Comparison of ENCODE assay signal across 6 worm cellular contexts in the genomic region with DNA sequence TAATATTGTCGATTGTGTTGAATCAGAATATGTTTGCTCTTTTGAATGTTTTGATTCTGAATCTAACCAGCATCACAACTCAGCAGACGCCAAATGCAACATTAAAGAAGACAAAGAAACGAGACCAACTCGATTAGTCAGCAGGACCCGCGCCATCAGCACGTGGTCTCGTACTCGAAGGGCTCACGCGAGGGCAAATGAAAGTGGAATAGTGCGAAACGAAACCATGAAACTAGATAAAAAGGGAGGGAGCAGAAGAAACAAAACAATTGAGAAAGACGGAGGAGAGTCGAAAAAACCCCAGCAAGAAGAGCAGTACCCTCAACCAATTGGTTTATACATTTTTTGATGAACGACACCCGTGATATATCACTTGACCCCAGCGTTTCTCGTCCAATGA.
A peak's percentile ranks its signal among the peaks of the same experiment; 100 is the strongest.
TF ChIP-seq lines count a peak whose summit lies in the region.

No protein-coding gene starts in this region.

TF ChIP-seq in whole organism, L1 larva, 84 proteins besides CTCF, POLR2A, EP300 and RAD21 (continues in another document):
- TF ChIP-seq lir-3 (tag; optimal IDR thresholded peaks at IDR 0.05; lab: Kevin White, UChicago; ENCODE audit: poor library complexity), result no peak
- TF ChIP-seq unc-130 (tag; optimal IDR thresholded peaks at IDR 0.05; lab: Kevin White, UChicago), result peak; percentile 35
- TF ChIP-seq ceh-82 (tag; optimal IDR thresholded peaks at IDR 0.05; lab: Kevin White, UChicago), result peak in 1 of 3 experiments; percentile 27
- TF ChIP-seq Y116A8C.19 (tag; optimal IDR thresholded peaks at IDR 0.05; lab: Kevin White, UChicago; ENCODE audit: borderline replicate concordance), result no peak
- no peak for TF ChIP-seq efl-3 (GFP tag; optimal IDR thresholded peaks at IDR 0.05; lab: Kevin White, UChicago)
- TF ChIP-seq lin-39 (tag; optimal IDR thresholded peaks at IDR 0.05; lab: Kevin White, UChicago), result no peak
- no peak for TF ChIP-seq fos-1 (tag; optimal IDR thresholded peaks at IDR 0.05; lab: Kevin White, UChicago)
- TF ChIP-seq unc-62 (GFP tag; optimal IDR thresholded peaks at IDR 0.05; lab: Kevin White, UChicago), result no peak
- TF ChIP-seq pqm-1 (tag; optimal IDR thresholded peaks at IDR 0.05; lab: Kevin White, UChicago), result no peak
- TF ChIP-seq ceh-90 (tag; optimal IDR thresholded peaks at IDR 0.05; lab: Kevin White, UChicago), result no peak
- TF ChIP-seq C34B4.2 (tag; optimal IDR thresholded peaks at IDR 0.05; lab: Kevin White, UChicago), result no peak
- TF ChIP-seq xbp-1 (tag; optimal IDR thresholded peaks at IDR 0.05; lab: Kevin White, UChicago), result no peak
- TF ChIP-seq tbx-2 (tag; optimal IDR thresholded peaks at IDR 0.05; lab: Kevin White, UChicago), result peak; percentile 47
- TF ChIP-seq C16A3.4 (tag; optimal IDR thresholded peaks at IDR 0.05; lab: Kevin White, UChicago), result no peak

TF ChIP-seq in whole organism, L2 larva, 48 proteins besides CTCF, POLR2A, EP300 and RAD21 (continues in another document):
- TF ChIP-seq unc-62 (GFP tag; optimal IDR thresholded peaks at IDR 0.05; lab: Kevin White, UChicago) (no peak), nhr-237 (tag; optimal IDR thresholded peaks at IDR 0.05; lab: Kevin White, UChicago) (no peak), F13H6.1 (tag; optimal IDR thresholded peaks at IDR 0.05; lab: Kevin White, UChicago) (no peak), gmeb-1 (tag; optimal IDR thresholded peaks at IDR 0.05; lab: Kevin White, UChicago) (no peak), ztf-11 (tag; optimal IDR thresholded peaks at IDR 0.05; lab: Kevin White, UChicago) (no peak), nhr-129 (tag; optimal IDR thresholded peaks at IDR 0.05; lab: Kevin White, UChicago) (peak; percentile 66), nhr-77 (tag; optimal IDR thresholded peaks at IDR 0.05; lab: Kevin White, UChicago) (no peak), ama-1 (optimal IDR thresholded peaks at IDR 0.05; lab: Kevin White, UChicago) (no peak), nhr-23 (tag; optimal IDR thresholded peaks at IDR 0.05; lab: Kevin White, UChicago) (no peak), R02D3.7 (tag; optimal IDR thresholded peaks at IDR 0.05; lab: Kevin White, UChicago) (no peak), mbf-1 (tag; optimal IDR thresholded peaks at IDR 0.05; lab: Kevin White, UChicago) (no peak), alr-1 (tag; optimal IDR thresholded peaks at IDR 0.05; lab: Kevin White, UChicago) (no peak), nhr-11 (tag; optimal IDR thresholded peaks at IDR 0.05; lab: Kevin White, UChicago) (no peak), dmd-4 (tag; optimal IDR thresholded peaks at IDR 0.05; lab: Kevin White, UChicago) (no peak), sma-9 (GFP tag; optimal IDR thresholded peaks at IDR 0.05; lab: Kevin White, UChicago) (no peak), sma-9 (tag; optimal IDR thresholded peaks at IDR 0.05; lab: Kevin White, UChicago) (no peak)

TF ChIP-seq in whole organism, L3 larva, 47 proteins besides CTCF, POLR2A, EP300 and RAD21:
- TF ChIP-seq lin-39 (tag; optimal IDR thresholded peaks at IDR 0.05; lab: Kevin White, UChicago) (peak; percentile 44), fos-1 (tag; optimal IDR thresholded peaks at IDR 0.05; lab: Kevin White, UChicago) (no peak)

TF ChIP-seq in whole organism, L4 larva, 104 proteins besides CTCF, POLR2A, EP300 and RAD21 (continues in another document):
- TF ChIP-seq ztf-7 (tag; optimal IDR thresholded peaks at IDR 0.05; lab: Kevin White, UChicago) (no peak), mxl-2 (GFP tag; conservative IDR thresholded peaks at IDR 0.05; lab: Robert Waterston, UW) (no peak), saeg-2 (GFP tag; IDR thresholded peaks at IDR 0.05; lab: Robert Waterston, UW) (no peak), hlh-30 (tag; optimal IDR thresholded peaks at IDR 0.05; lab: Kevin White, UChicago; ENCODE audit: insufficient read depth) (peak; percentile 65), dpl-1 (GFP tag; optimal IDR thresholded peaks at IDR 0.05; lab: Kevin White, UChicago) (no peak), hlh-11 (tag; optimal IDR thresholded peaks at IDR 0.05; lab: Kevin White, UChicago) (peak; percentile 9), unc-62 (GFP tag; optimal IDR thresholded peaks at IDR 0.05 in 1 of 2; lab: Kevin White, UChicago) (no peak), unc-62 (tag; optimal IDR thresholded peaks at IDR 0.05; lab: Kevin White, UChicago) (no peak), dmd-6 (GFP tag; IDR thresholded peaks at IDR 0.05; lab: Robert Waterston, UW) (no peak), snpc-1.2 (GFP tag; IDR thresholded peaks at IDR 0.05; lab: Robert Waterston, UW) (no peak), T20F7.1 (GFP tag; optimal IDR thresholded peaks at IDR 0.05; lab: Kevin White, UChicago) (no peak), dmd-9 (GFP tag; IDR thresholded peaks at IDR 0.05; lab: Robert Waterston, UW) (no peak), ceh-82 (tag; optimal IDR thresholded peaks at IDR 0.05; lab: Kevin White, UChicago) (no peak), F49E8.2 (tag; optimal IDR thresholded peaks at IDR 0.05; lab: Kevin White, UChicago; ENCODE audit: borderline replicate concordance) (no peak), php-3 (GFP tag; IDR thresholded peaks at IDR 0.05; lab: Robert Waterston, UW) (no peak), nhr-28 (tag; optimal IDR thresholded peaks at IDR 0.05; lab: Kevin White, UChicago) (no peak), jun-1 (tag; optimal IDR thresholded peaks at IDR 0.05; lab: Kevin White, UChicago) (no peak), ctbp-1 (GFP tag; IDR thresholded peaks at IDR 0.05; lab: Robert Waterston, UW) (no peak), mdl-1 (tag; optimal IDR thresholded peaks at IDR 0.05; lab: Kevin White, UChicago) (peak in 1 of 2 experiments; percentile 41)

TF ChIP-seq in whole organism, late embryonic, 69 proteins besides CTCF, POLR2A, EP300 and RAD21:
- TF ChIP-seq ceh-31 (tag; optimal IDR thresholded peaks at IDR 0.05; lab: Kevin White, UChicago) (peak; percentile 5), zip-5 (tag; optimal IDR thresholded peaks at IDR 0.05; lab: Kevin White, UChicago) (no peak)
TF ChIP-seq in whole organism, late embryonic: peak in this region for 1.

TF ChIP-seq in whole organism, young adult, 124 proteins besides CTCF, POLR2A, EP300 and RAD21:
- TF ChIP-seq tbx-9 (tag; optimal IDR thresholded peaks at IDR 0.05; lab: Kevin White, UChicago; ENCODE audit: borderline replicate concordance) (no peak), repo-1 (tag; optimal IDR thresholded peaks at IDR 0.05; lab: Kevin White, UChicago) (no peak), F55B11.4 (tag; optimal IDR thresholded peaks at IDR 0.05; lab: Kevin White, UChicago; ENCODE audit: borderline replicate concordance, insufficient read depth) (no peak), B0019.2 (GFP tag; conservative IDR thresholded peaks at IDR 0.05; lab: Robert Waterston, UW) (no peak), pbrm-1 (GFP tag; IDR thresholded peaks at IDR 0.05; lab: Robert Waterston, UW) (0 out of 2 replicates have a peak, but pooled peaks have one; percentile 19), dox-1 (GFP tag; IDR thresholded peaks at IDR 0.05; lab: Robert Waterston, UW) (no peak)
